Fruit fly (Drosophila melanogaster): Measurements from ENCODE around the gene CG33648.

The CG33648 gene

dm6 chr2L:14527200-14527797, 3.2 kb downstream of the CG33648 start (continued):
- TF ChIP-seq CG33213 (GFP tag; optimal IDR thresholded peaks at IDR 0.05), result no peak
- TF ChIP-seq CG17361 (GFP tag; IDR thresholded peaks at IDR 0.05), result no peak
- no peak for TF ChIP-seq CG8478 (optimal IDR thresholded peaks at IDR 0.05)
- no peak for TF ChIP-seq Jarid2 (GFP tag; optimal IDR thresholded peaks at IDR 0.05)
- TF ChIP-seq sqz (GFP tag; optimal IDR thresholded peaks at IDR 0.05), result peak; percentile 48
- TF ChIP-seq insv (GFP tag; optimal IDR thresholded peaks at IDR 0.05), result no peak
- TF ChIP-seq Taf1 (GFP tag; IDR thresholded peaks at IDR 0.05), result no peak
- no peak for TF ChIP-seq CG14441 (GFP tag; IDR thresholded peaks at IDR 0.05)
- TF ChIP-seq Spps (tag; optimal IDR thresholded peaks at IDR 0.05), result no peak
- no peak for TF ChIP-seq CG3407 (GFP tag; optimal IDR thresholded peaks at IDR 0.05)
- no peak for TF ChIP-seq CG14860 (GFP tag; IDR thresholded peaks at IDR 0.05; ENCODE audit: partially characterized antibody)
- no peak for TF ChIP-seq Hr3 (GFP tag; optimal IDR thresholded peaks at IDR 0.05)
- TF ChIP-seq eve (GFP tag; optimal IDR thresholded peaks at IDR 0.05), result no peak
- no peak for TF ChIP-seq fd96Cb (tag; optimal IDR thresholded peaks at IDR 0.05)
- no peak for TF ChIP-seq slou (GFP tag; optimal IDR thresholded peaks at IDR 0.05)
- no peak for TF ChIP-seq Abd-B (GFP tag; optimal IDR thresholded peaks at IDR 0.05)
- no peak for TF ChIP-seq CG17186 (GFP tag; optimal IDR thresholded peaks at IDR 0.05)
- peak; percentile 19 for TF ChIP-seq wek (GFP tag; optimal IDR thresholded peaks at IDR 0.05)
- TF ChIP-seq scrt (GFP tag; optimal IDR thresholded peaks at IDR 0.05), result no peak
- no peak for TF ChIP-seq Max (GFP tag; optimal IDR thresholded peaks at IDR 0.05)
- TF ChIP-seq bsh (GFP tag; optimal IDR thresholded peaks at IDR 0.05), result no peak
- no peak for TF ChIP-seq CG9437 (GFP tag; optimal IDR thresholded peaks at IDR 0.05)
- no peak for TF ChIP-seq tap (tag; optimal IDR thresholded peaks at IDR 0.05)
- no peak for TF ChIP-seq Atf3 (GFP tag; optimal IDR thresholded peaks at IDR 0.05)
- peak; percentile 59 for TF ChIP-seq grn (GFP tag; optimal IDR thresholded peaks at IDR 0.05)
- TF ChIP-seq stc (GFP tag; IDR thresholded peaks at IDR 0.05), result no peak
- TF ChIP-seq CG9727 (GFP tag; optimal IDR thresholded peaks at IDR 0.05), result no peak
- TF ChIP-seq CG10209 (GFP tag; optimal IDR thresholded peaks at IDR 0.05), result peak; percentile 15
- no peak for TF ChIP-seq CG10431 (GFP tag; optimal IDR thresholded peaks at IDR 0.05)
- TF ChIP-seq Awh (GFP tag; IDR thresholded peaks at IDR 0.05), result peak; percentile 65; the same call in 1 of the 2 replicates
- no peak for TF ChIP-seq nom (GFP tag; optimal IDR thresholded peaks at IDR 0.05)
- no peak for TF ChIP-seq chm (GFP tag; IDR thresholded peaks at IDR 0.05)
- no peak for TF ChIP-seq CG9817 (tag; optimal IDR thresholded peaks at IDR 0.05)
- TF ChIP-seq Neu2 (GFP tag; optimal IDR thresholded peaks at IDR 0.05; ENCODE audit: borderline replicate concordance), result no peak
- TF ChIP-seq CG18262 (tag; optimal IDR thresholded peaks at IDR 0.05), result no peak
- TF ChIP-seq grau (tag; optimal IDR thresholded peaks at IDR 0.05), result no peak
- TF ChIP-seq Kr (GFP tag; optimal IDR thresholded peaks at IDR 0.05), result peak; percentile 22
- TF ChIP-seq CG4404 (GFP tag; IDR thresholded peaks at IDR 0.05), result no peak
- no peak for TF ChIP-seq CG9797 (GFP tag; optimal IDR thresholded peaks at IDR 0.05)
- peak; percentile 48 for TF ChIP-seq org-1 (GFP tag; optimal IDR thresholded peaks at IDR 0.05)
- no peak for TF ChIP-seq CG12942 (GFP tag; optimal IDR thresholded peaks at IDR 0.05)
- TF ChIP-seq corto (GFP tag; optimal IDR thresholded peaks at IDR 0.05), result no peak
- no peak for TF ChIP-seq Stat92E (GFP tag; optimal IDR thresholded peaks at IDR 0.05)
- no peak for TF ChIP-seq CG2120 (GFP tag; optimal IDR thresholded peaks at IDR 0.05)
- TF ChIP-seq lab (GFP tag; optimal IDR thresholded peaks at IDR 0.05), result no peak
- no peak for TF ChIP-seq so (GFP tag; IDR thresholded peaks at IDR 0.05)
- TF ChIP-seq Dfd (GFP tag; optimal IDR thresholded peaks at IDR 0.05), result no peak
- TF ChIP-seq CG1233 (GFP tag; optimal IDR thresholded peaks at IDR 0.05), result no peak
- TF ChIP-seq HLH4C (GFP tag; IDR thresholded peaks at IDR 0.05; ENCODE audit: partially characterized antibody), result no peak
- no peak for TF ChIP-seq dan (GFP tag; IDR thresholded peaks at IDR 0.05)
- no peak for TF ChIP-seq CG3065 (GFP tag; optimal IDR thresholded peaks at IDR 0.05)

All from whole organism, embryonic.